Worm (Caenorhabditis elegans) whole organism, late embryonic: Measurements from ENCODE around the gene F01D5.5.

Experiments used
- K02D7.2 ChIP-seq: sonication (generic microtip); optimal IDR thresholded peaks from 2 replicates; lab custom pipeline; 2017; ENCODE audit warnings: mild to moderate bottlenecking, missing genetic modification characterization, missing compliant biosample characterization
- K09A11.1 ChIP-seq: sonication (generic microtip); optimal IDR thresholded peaks from 2 replicates; lab custom pipeline; 2017; ENCODE audit warnings: antibody characterized with exemption, mild to moderate bottlenecking, missing genetic modification characterization, missing compliant biosample characterization; ENCODE audit not compliant: insufficient read depth
- T23F11.4 ChIP-seq: fragments of 200-800 bp; sonication (Bioruptor generic); optimal IDR thresholded peaks from 2 replicates; lab custom pipeline; 2018; ENCODE audit warnings: mild to moderate bottlenecking, missing genetic modification characterization, missing compliant biosample characterization
- ahr-1 ChIP-seq: sonication (generic microtip); optimal IDR thresholded peaks from 2 replicates; lab custom pipeline; 2016; ENCODE audit warnings: missing genetic modification characterization, missing compliant biosample characterization
- ama-1 ChIP-seq: fragments of 150-350 bp; optimal IDR thresholded peaks from 2 replicates; lab custom pipeline; 2014
- ceh-18 ChIP-seq: sonication (generic microtip); optimal IDR thresholded peaks from 2 replicates; lab custom pipeline; 2016; ENCODE audit warnings: missing genetic modification characterization, missing compliant biosample characterization
- ceh-31 ChIP-seq: sonication (generic microtip); optimal IDR thresholded peaks from 2 replicates; lab custom pipeline; 2016; ENCODE audit warnings: missing genetic modification characterization, missing compliant biosample characterization
- ceh-48 ChIP-seq: sonication (generic microtip); optimal IDR thresholded peaks from 2 replicates; lab custom pipeline; 2016; ENCODE audit warnings: missing genetic modification characterization, inconsistent platforms, missing compliant biosample characterization
- ceh-9 ChIP-seq: sonication (generic microtip); optimal IDR thresholded peaks from 2 replicates; lab custom pipeline; 2016; ENCODE audit warnings: mild to moderate bottlenecking, missing genetic modification characterization, inconsistent platforms, missing compliant biosample characterization
- elt-2 ChIP-seq: sonication (generic microtip); optimal IDR thresholded peaks from 2 replicates; lab custom pipeline; 2016; ENCODE audit warnings: missing genetic modification reagents, missing genetic modification characterization, missing compliant biosample characterization
- elt-4 ChIP-seq: sonication (generic microtip); optimal IDR thresholded peaks from 2 replicates; lab custom pipeline; 2016; ENCODE audit warnings: missing genetic modification characterization, missing compliant biosample characterization
- ets-4 ChIP-seq: sonication (generic microtip); optimal IDR thresholded peaks from 2 replicates; lab custom pipeline; 2016; ENCODE audit warnings: missing genetic modification characterization, missing compliant biosample characterization
- fax-1 ChIP-seq: sonication (generic microtip); optimal IDR thresholded peaks from 2 replicates; lab custom pipeline; 2016; ENCODE audit warnings: missing genotype, missing genetic modification characterization, missing compliant biosample characterization
- fkh-10 ChIP-seq: fragments of 150-350 bp; optimal IDR thresholded peaks from 2 replicates; lab custom pipeline; 2014; ENCODE audit warnings: missing biosample characterization, missing genetic modification reagents, missing genetic modification characterization
- gmeb-2 ChIP-seq: sonication (generic microtip); optimal IDR thresholded peaks from 2 replicates; lab custom pipeline; 2016; ENCODE audit warnings: missing genetic modification characterization, inconsistent platforms, missing compliant biosample characterization
- hlh-13 ChIP-seq: fragments of 200-800 bp; sonication (Bioruptor generic); optimal IDR thresholded peaks from 2 replicates; lab custom pipeline; 2018; ENCODE audit warnings: mild to moderate bottlenecking, missing genetic modification characterization, missing compliant biosample characterization
- hlh-15 ChIP-seq: sonication (generic microtip); optimal IDR thresholded peaks from 2 replicates; lab custom pipeline; 2016; ENCODE audit warnings: missing genetic modification characterization, missing compliant biosample characterization
- hlh-30 ChIP-seq: sonication (generic microtip); optimal IDR thresholded peaks from 2 replicates; lab custom pipeline; 2017; ENCODE audit warnings: antibody characterized with exemption, missing genetic modification characterization, missing compliant biosample characterization; ENCODE audit not compliant: insufficient read depth
- hlh-6 ChIP-seq: sonication (generic microtip); optimal IDR thresholded peaks from 2 replicates; lab custom pipeline; 2016; ENCODE audit warnings: missing genotype, missing genetic modification characterization, missing compliant biosample characterization
- lim-6 ChIP-seq: sonication (generic microtip); optimal IDR thresholded peaks from 2 replicates; lab custom pipeline; 2016; ENCODE audit warnings: missing genetic modification characterization, missing compliant biosample characterization
- madf-2 ChIP-seq: sonication (generic microtip); optimal IDR thresholded peaks from 2 replicates; lab custom pipeline; 2017; ENCODE audit warnings: missing genetic modification characterization, missing compliant biosample characterization
- nhr-11 ChIP-seq: fragments of 150-350 bp; optimal IDR thresholded peaks from 2 replicates; lab custom pipeline; 2014; ENCODE audit warnings: missing biosample characterization, missing genetic modification characterization
- odd-2 ChIP-seq: sonication (generic microtip); optimal IDR thresholded peaks from 2 replicates; lab custom pipeline; 2017; ENCODE audit warnings: antibody characterized with exemption, mild to moderate bottlenecking, missing genetic modification characterization, missing compliant biosample characterization
- pag-3 ChIP-seq: sonication (generic microtip); optimal IDR thresholded peaks from 2 replicates; lab custom pipeline; 2016; ENCODE audit warnings: missing compliant biosample characterization, missing genetic modification characterization, borderline replicate concordance
- pat-9 ChIP-seq: fragments of 200-800 bp; sonication (Bioruptor generic); optimal IDR thresholded peaks from 2 replicates; lab custom pipeline; 2018; ENCODE audit warnings: mild to moderate bottlenecking, missing genetic modification characterization, moderate library complexity, missing compliant biosample characterization
- pax-1 ChIP-seq: fragments of 150-350 bp; optimal IDR thresholded peaks from 2 replicates; lab custom pipeline; 2014; ENCODE audit warnings: missing biosample characterization, missing genetic modification characterization
- pha-2 ChIP-seq: sonication (generic microtip); optimal IDR thresholded peaks from 2 replicates; lab custom pipeline; 2017; ENCODE audit warnings: mild to moderate bottlenecking, missing genetic modification characterization, missing compliant biosample characterization
- pha-4 ChIP-seq: fragments of 150-350 bp; optimal IDR thresholded peaks from 2 replicates; lab custom pipeline; 2018; ENCODE audit warnings: missing biosample characterization, missing genetic modification reagents, missing genetic modification characterization
- rnt-1 ChIP-seq: sonication (generic microtip); optimal IDR thresholded peaks from 2 replicates; lab custom pipeline; 2016; ENCODE audit warnings: missing genetic modification characterization, missing compliant biosample characterization
- sdc-2 ChIP-seq: sonication (generic microtip); optimal IDR thresholded peaks from 2 replicates; lab custom pipeline; 2016; ENCODE audit warnings: missing genotype, missing genetic modification characterization, missing compliant biosample characterization
- sox-2 ChIP-seq: fragments of 200-800 bp; sonication (Bioruptor generic); IDR thresholded peaks from 2 replicates; pipeline ENCODE4 v1.3.6; 2022; ENCODE audit warnings: missing genetic modification reagents, missing genetic modification characterization, missing compliant biosample characterization
- ttx-3 ChIP-seq: sonication (generic microtip); optimal IDR thresholded peaks from 2 replicates; lab custom pipeline; 2016; ENCODE audit warnings: missing genetic modification reagents, missing genetic modification characterization, missing compliant biosample characterization
- unc-3 ChIP-seq, 2 experiments: fragments of 200-800 bp in 1 of 2; sonication (Bioruptor generic) in 1 of 2; sonication (generic microtip) in 1 of 2; conservative IDR thresholded peaks in 1 of 2; optimal IDR thresholded peaks in 1 of 2; 2 replicates each; pipeline versions ENCODE4 v1.3.6 to Lab custom; 2016 to 2022; ENCODE audit warnings: missing compliant biosample characterization in 2 of 2, missing genetic modification characterization in 2 of 2, missing genetic modification reagents in 1 of 2
- unc-55 ChIP-seq: sonication (generic microtip); optimal IDR thresholded peaks from 2 replicates; lab custom pipeline; 2017; ENCODE audit warnings: missing biosample characterization, missing genetic modification reagents, missing genetic modification characterization
- ztf-16 ChIP-seq: sonication (generic microtip); optimal IDR thresholded peaks from 2 replicates; lab custom pipeline; 2017; ENCODE audit warnings: missing genetic modification characterization, missing compliant biosample characterization

F01D5.5 gene

ce11 chrII:13998964-13999363, 3.1 kb downstream of the F01D5.5 start, which contains the start of gene F01D5.2:
TSS of gene F01D5.2 (minus strand) at chrII:13999064.
- TF ChIP-seq ttx-3 (tag; lab: Kevin White, UChicago) (no peak), nhr-11 (no peak), pag-3 (tag; lab: Kevin White, UChicago) (no peak), K02D7.2 (tag; lab: Kevin White, UChicago) (no peak), hlh-13 (GFP tag; lab: Kevin White, UChicago) (no peak)
- TF ChIP-seq, all 69 proteins: peak for 0

ce11 chrII:13997989-13998388, 4.1 kb downstream of the F01D5.5 start:
- TF ChIP-seq ama-1 (lab: Kevin White, UChicago) (no peak), lim-6 (tag; lab: Kevin White, UChicago) (no peak), elt-2 (tag; lab: Kevin White, UChicago) (peak; percentile 13), ceh-31 (tag; lab: Kevin White, UChicago) (no peak)

- TF ChIP-seq hlh-30 (tag; lab: Kevin White, UChicago), result no peak
- TF ChIP-seq rnt-1 (tag; lab: Kevin White, UChicago), result no peak
- TF ChIP-seq T23F11.4 (GFP tag; lab: Kevin White, UChicago), result no peak
- TF ChIP-seq fax-1 (tag; lab: Kevin White, UChicago), result no peak
These were observed 4.6 kb downstream of the F01D5.5 start, which contains the start of gene F01D5.1 for ce11 chrII:13997477-13997876. TSS of gene F01D5.1 (minus strand) at chrII:13997581.

ce11 chrII:13994934-13995333, 7.2 kb downstream of the F01D5.5 start, which contains the start of gene Y39G8B.7:
TSS of gene Y39G8B.7 (minus strand) at chrII:13995034.
- TF ChIP-seq gmeb-2 (tag; lab: Kevin White, UChicago) (no peak), fax-1 (tag; lab: Kevin White, UChicago) (no peak), K09A11.1 (no peak), pha-4 (no peak), pat-9 (tag; lab: Kevin White, UChicago) (no peak), hlh-6 (tag; lab: Kevin White, UChicago) (no peak), hlh-15 (tag; lab: Kevin White, UChicago) (no peak), elt-2 (tag; lab: Kevin White, UChicago) (no peak), ceh-18 (tag; lab: Kevin White, UChicago) (no peak), ets-4 (tag; lab: Kevin White, UChicago) (no peak), odd-2 (tag; lab: Kevin White, UChicago) (no peak), ceh-9 (tag; lab: Kevin White, UChicago) (no peak)

ce11 chrII:13991741-13992140, 10.4 kb downstream of the F01D5.5 start, which contains the start of gene Y39G8B.5:
TSS of gene Y39G8B.5 (minus strand) at chrII:13991841.
- TF ChIP-seq unc-3 (GFP tag; conservative IDR thresholded peaks at IDR 0.05; lab: Robert Waterston, UW) (no peak), unc-3 (tag; optimal IDR thresholded peaks at IDR 0.05; lab: Kevin White, UChicago) (no peak), sox-2 (GFP tag; lab: Robert Waterston, UW) (no peak), sdc-2 (no peak), pha-2 (tag; lab: Kevin White, UChicago) (no peak), hlh-30 (tag; lab: Kevin White, UChicago) (no peak), lim-6 (tag; lab: Kevin White, UChicago) (no peak), ceh-48 (tag; lab: Kevin White, UChicago) (no peak), unc-55 (GFP tag; lab: Kevin White, UChicago) (no peak), ttx-3 (tag; lab: Kevin White, UChicago) (no peak), pax-1 (tag; lab: Kevin White, UChicago) (no peak), fkh-10 (no peak), elt-4 (no peak), ceh-18 (tag; lab: Kevin White, UChicago) (no peak), ahr-1 (no peak), ztf-16 (tag; lab: Kevin White, UChicago) (no peak), rnt-1 (tag; lab: Kevin White, UChicago) (no peak), ama-1 (lab: Kevin White, UChicago) (no peak), madf-2 (tag; lab: Kevin White, UChicago) (no peak), hlh-6 (tag; lab: Kevin White, UChicago) (no peak)
